Worm (Caenorhabditis elegans) whole organism, early embryonic: ENCODE data around the gene nmur-1.
A peak's percentile ranks its signal among the peaks of the same experiment; 100 is the strongest.

Experiments used
- B0310.2 ChIP-seq: sonication (generic microtip); optimal IDR thresholded peaks from 2 replicates; lab custom pipeline; 2016; ENCODE audit warnings: mild to moderate bottlenecking, missing genetic modification characterization, missing compliant biosample characterization
- F13C5.2 ChIP-seq: sonication (generic microtip); optimal IDR thresholded peaks from 2 replicates; lab custom pipeline; 2017; ENCODE audit warnings: mild to moderate bottlenecking, missing genetic modification characterization, inconsistent platforms, missing compliant biosample characterization
- aly-1 ChIP-seq: sonication (generic microtip); optimal IDR thresholded peaks from 2 replicates; lab custom pipeline; 2016; ENCODE audit warnings: missing genetic modification characterization, missing compliant biosample characterization
- ama-1 ChIP-seq: fragments of 150-350 bp; optimal IDR thresholded peaks from 2 replicates; lab custom pipeline; 2014
- ceh-13 ChIP-seq: fragments of 200-800 bp; sonication (Bioruptor generic); optimal IDR thresholded peaks from 2 replicates; lab custom pipeline; 2018; ENCODE audit warnings: mild to moderate bottlenecking, missing genetic modification characterization, missing compliant biosample characterization
- ceh-36 ChIP-seq: sonication (generic microtip); optimal IDR thresholded peaks from 2 replicates; lab custom pipeline; 2016; ENCODE audit warnings: missing genetic modification characterization, inconsistent platforms, missing compliant biosample characterization
- ets-7 ChIP-seq: sonication (generic microtip); optimal IDR thresholded peaks from 2 replicates; lab custom pipeline; 2016; ENCODE audit warnings: missing genotype, missing genetic modification characterization, missing compliant biosample characterization
- flt-1 ChIP-seq: fragments of 200-800 bp; sonication (Bioruptor generic); IDR thresholded peaks from 2 replicates; pipeline ENCODE4 v1.3.6; 2022; ENCODE audit warnings: missing genetic modification characterization, missing compliant biosample characterization
- hmbx-1 ChIP-seq: sonication (generic microtip); optimal IDR thresholded peaks from 2 replicates; lab custom pipeline; 2016; ENCODE audit warnings: mild to moderate bottlenecking, missing genetic modification characterization, missing compliant biosample characterization
- hmg-4 ChIP-seq: fragments of 200-800 bp; sonication (Bioruptor generic); optimal IDR thresholded peaks from 2 replicates; lab custom pipeline; 2018; ENCODE audit warnings: mild to moderate bottlenecking, missing genetic modification characterization, missing compliant biosample characterization
- hnd-1 ChIP-seq: sonication (generic microtip); optimal IDR thresholded peaks from 2 replicates; lab custom pipeline; 2016; ENCODE audit warnings: missing genetic modification characterization, missing compliant biosample characterization
- pes-1 ChIP-seq: fragments of 200-800 bp; sonication (Bioruptor generic); IDR thresholded peaks from 2 replicates; pipeline ENCODE4 v1.3.6; 2022; ENCODE audit warnings: missing genetic modification reagents, missing genetic modification characterization, missing compliant biosample characterization
- scrt-1 ChIP-seq: fragments of 200-800 bp; sonication (Bioruptor generic); IDR thresholded peaks from 2 replicates; pipeline ENCODE4 v1.3.6; 2022; ENCODE audit warnings: missing genetic modification characterization, missing compliant biosample characterization
- sea-1 ChIP-seq: fragments of 200-800 bp; sonication (Bioruptor generic); conservative IDR thresholded peaks from 2 replicates; pipeline ENCODE4 v1.3.6; 2022; ENCODE audit warnings: missing genetic modification characterization, missing compliant biosample characterization
- tbx-11 ChIP-seq: fragments of 200-800 bp; sonication (Bioruptor generic); IDR thresholded peaks from 2 replicates; pipeline ENCODE4 v1.3.6; 2022; ENCODE audit warnings: missing genetic modification characterization, missing compliant biosample characterization
- tbx-37 ChIP-seq: fragments of 200-800 bp; sonication (Bioruptor generic); conservative IDR thresholded peaks from 2 replicates; pipeline ENCODE4 v1.3.6; 2022; ENCODE audit warnings: missing genetic modification reagents, missing genetic modification characterization, missing compliant biosample characterization
- tra-4 ChIP-seq: sonication (generic microtip); optimal IDR thresholded peaks from 2 replicates; lab custom pipeline; 2017; ENCODE audit warnings: missing genetic modification characterization, missing compliant biosample characterization

nmur-1 gene

DNA sequence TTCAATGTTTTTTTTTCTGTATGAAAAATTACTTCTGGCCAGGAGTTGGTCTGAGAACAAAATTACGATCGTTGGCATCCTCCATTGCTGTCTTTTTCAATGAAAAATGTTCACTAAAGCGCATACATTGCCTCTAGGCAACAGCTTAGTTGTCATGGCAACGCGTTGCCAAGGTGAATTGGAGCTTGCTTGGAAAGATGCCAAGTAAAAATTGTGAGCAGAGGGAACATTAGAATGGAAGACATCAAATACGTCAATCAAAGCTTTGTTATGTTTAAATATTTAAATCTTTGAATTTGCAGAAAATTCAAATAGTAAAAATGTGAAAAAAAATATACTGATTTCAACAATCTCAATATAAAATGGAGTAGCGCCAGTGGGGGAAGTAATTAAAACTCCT, 40.7 kb upstream of the nmur-1 start, which contains the start of gene dylt-2:
Gene dylt-2, minus strand, starts transcription at position 101 of the 400 bp plus-strand sequence.
- TF ChIP-seq hmbx-1 (tag; lab: Kevin White, UChicago) (no peak), tbx-11 (GFP tag; lab: Robert Waterston, UW) (no peak), flt-1 (GFP tag; lab: Robert Waterston, UW) (no peak), aly-1 (no peak), F13C5.2 (tag; lab: Kevin White, UChicago) (no peak), sea-1 (no peak), ets-7 (tag; lab: Kevin White, UChicago) (no peak)

DNA sequence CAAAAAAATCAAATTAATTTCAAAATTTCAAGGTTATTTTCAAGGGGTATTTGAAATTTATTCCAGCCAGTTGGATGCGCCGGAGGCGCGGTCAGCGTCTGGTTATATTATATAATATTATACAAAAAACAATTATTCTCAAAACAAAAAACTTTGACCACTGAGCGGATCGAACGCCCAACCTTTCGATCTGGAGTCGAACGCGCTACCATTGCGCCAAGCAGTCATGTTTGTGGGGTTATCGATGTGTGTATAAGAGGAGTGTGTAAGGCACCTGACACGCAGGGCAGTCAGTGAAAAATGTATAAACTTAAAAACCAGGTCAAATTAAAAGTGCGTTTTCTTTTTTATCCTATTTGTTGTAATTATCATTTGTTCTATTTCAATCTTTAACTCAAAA, 36.7 kb upstream of the nmur-1 start:
- TF ChIP-seq aly-1 (no peak), hmg-4 (GFP tag; lab: Kevin White, UChicago) (peak; percentile 37), B0310.2 (tag; lab: Kevin White, UChicago) (no peak), ama-1 (no peak), pes-1 (GFP tag; lab: Robert Waterston, UW) (peak; percentile 87), sea-1 (0 out of 2 replicates have a peak, but pooled peaks have one; percentile 9), flt-1 (GFP tag; lab: Robert Waterston, UW) (peak; percentile 65; the same call in 1 of the 2 replicates), ceh-36 (tag; lab: Kevin White, UChicago) (peak; percentile 34), tra-4 (no peak), F13C5.2 (tag; lab: Kevin White, UChicago) (no peak), hnd-1 (tag; lab: Kevin White, UChicago) (peak; percentile 15), tbx-11 (GFP tag; lab: Robert Waterston, UW) (peak; percentile 86), ceh-13 (GFP tag; lab: Kevin White, UChicago) (no peak), ets-7 (tag; lab: Kevin White, UChicago) (no peak), tbx-37 (GFP tag; lab: Robert Waterston, UW) (peak; percentile 68; the same call in 1 of the 2 replicates), scrt-1 (GFP tag; lab: Robert Waterston, UW) (peak; percentile 78)

DNA sequence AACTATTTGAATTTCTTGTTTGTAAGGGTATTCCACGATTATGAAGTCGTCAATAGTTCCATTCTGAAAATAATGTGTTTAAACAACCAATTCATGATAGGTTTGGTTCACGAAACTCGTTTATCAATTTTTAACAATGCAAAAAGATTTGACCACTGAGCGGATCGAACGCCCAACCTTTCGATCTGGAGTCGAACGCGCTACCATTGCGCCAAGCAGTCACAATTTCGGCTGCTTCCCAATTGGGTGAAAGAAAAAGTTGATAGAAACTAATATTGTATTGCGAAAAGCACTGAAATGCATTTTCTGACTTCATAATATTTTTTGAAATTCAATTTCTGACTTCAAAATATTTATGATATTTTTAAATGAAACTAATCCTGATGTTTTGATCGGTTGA, 35.8 kb upstream of the nmur-1 start:
- TF ChIP-seq tbx-11 (GFP tag; lab: Robert Waterston, UW): no peak
- no peak for TF ChIP-seq ets-7 (tag; lab: Kevin White, UChicago)
- no peak for TF ChIP-seq hmg-4 (GFP tag; lab: Kevin White, UChicago)
- no peak for TF ChIP-seq pes-1 (GFP tag; lab: Robert Waterston, UW)
- no peak for TF ChIP-seq tbx-37 (GFP tag; lab: Robert Waterston, UW)
- no peak for TF ChIP-seq B0310.2 (tag; lab: Kevin White, UChicago)

DNA sequence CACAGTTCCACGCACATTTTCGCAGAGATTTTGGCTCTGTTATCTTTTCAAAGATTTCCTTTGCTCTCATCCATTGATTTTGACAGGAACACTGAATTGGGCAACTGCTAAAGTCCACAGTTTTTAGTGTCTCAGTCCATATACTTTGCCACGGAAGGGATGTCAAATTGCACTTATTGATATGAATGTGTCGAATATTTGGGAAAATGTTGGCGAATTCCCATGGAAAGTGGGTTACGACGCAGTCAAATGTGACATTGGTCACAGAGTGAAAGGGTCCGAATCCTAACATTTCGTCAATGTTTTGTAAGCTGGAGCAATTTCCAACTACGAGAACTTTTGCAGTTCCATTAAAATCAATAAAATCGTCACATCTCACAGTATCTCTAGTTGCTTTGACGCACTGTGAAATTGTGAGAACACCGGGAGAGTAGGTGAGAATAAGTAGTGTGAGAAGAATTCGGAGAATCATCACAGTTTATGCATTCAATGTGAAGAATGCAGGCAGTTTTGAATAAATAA, 30.2 kb upstream of the nmur-1 start, which contains the start of gene trk-1:
Gene trk-1, minus strand, starts transcription at position 472 of the 522 bp plus-strand sequence.
- no peak for TF ChIP-seq flt-1 (GFP tag; lab: Robert Waterston, UW)
- no peak for TF ChIP-seq pes-1 (GFP tag; lab: Robert Waterston, UW)
- no peak for TF ChIP-seq ets-7 (tag; lab: Kevin White, UChicago)
- TF ChIP-seq aly-1: no peak
- TF ChIP-seq ama-1: no peak
- TF ChIP-seq scrt-1 (GFP tag; lab: Robert Waterston, UW): no peak
- TF ChIP-seq B0310.2 (tag; lab: Kevin White, UChicago): no peak
- no peak for TF ChIP-seq ceh-36 (tag; lab: Kevin White, UChicago)
- TF ChIP-seq hnd-1 (tag; lab: Kevin White, UChicago): no peak
- no peak for TF ChIP-seq tbx-11 (GFP tag; lab: Robert Waterston, UW)
- TF ChIP-seq tra-4: no peak
- TF ChIP-seq tbx-37 (GFP tag; lab: Robert Waterston, UW): no peak
- no peak for TF ChIP-seq hmbx-1 (tag; lab: Kevin White, UChicago)

DNA sequence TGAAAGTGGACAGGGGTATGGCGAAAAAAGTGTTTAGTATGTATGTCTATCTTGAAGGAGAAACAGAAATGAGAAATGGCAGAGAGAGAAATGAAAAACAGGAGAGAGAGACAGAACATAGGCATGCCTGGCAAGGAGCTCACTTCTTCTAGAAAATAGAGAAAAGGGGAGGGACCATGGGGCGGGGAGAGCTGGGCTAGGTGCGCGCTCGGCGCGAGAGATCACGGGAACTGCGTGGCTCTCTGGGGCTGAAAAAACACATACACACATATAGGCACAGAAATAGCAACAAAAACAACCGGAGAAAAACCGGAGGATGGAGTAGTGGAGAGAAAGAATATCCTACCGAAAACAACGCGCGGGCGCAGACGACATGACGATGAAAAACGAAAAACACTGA, 28.8 kb upstream of the nmur-1 start:
- no peak for TF ChIP-seq tbx-37 (GFP tag; lab: Robert Waterston, UW)
- no peak for TF ChIP-seq pes-1 (GFP tag; lab: Robert Waterston, UW)
- TF ChIP-seq tbx-11 (GFP tag; lab: Robert Waterston, UW): no peak
- TF ChIP-seq tra-4: no peak
- TF ChIP-seq ets-7 (tag; lab: Kevin White, UChicago): no peak
- no peak for TF ChIP-seq ama-1
- TF ChIP-seq hmbx-1 (tag; lab: Kevin White, UChicago): no peak
- no peak for TF ChIP-seq flt-1 (GFP tag; lab: Robert Waterston, UW)
- no peak for TF ChIP-seq hnd-1 (tag; lab: Kevin White, UChicago)
- no peak for TF ChIP-seq ceh-13 (GFP tag; lab: Kevin White, UChicago)
- no peak for TF ChIP-seq aly-1
- no peak for TF ChIP-seq scrt-1 (GFP tag; lab: Robert Waterston, UW)
- TF ChIP-seq ceh-36 (tag; lab: Kevin White, UChicago): no peak
- no peak for TF ChIP-seq B0310.2 (tag; lab: Kevin White, UChicago)
- no peak for TF ChIP-seq F13C5.2 (tag; lab: Kevin White, UChicago)
- no peak for TF ChIP-seq sea-1
- no peak for TF ChIP-seq hmg-4 (GFP tag; lab: Kevin White, UChicago)

DNA sequence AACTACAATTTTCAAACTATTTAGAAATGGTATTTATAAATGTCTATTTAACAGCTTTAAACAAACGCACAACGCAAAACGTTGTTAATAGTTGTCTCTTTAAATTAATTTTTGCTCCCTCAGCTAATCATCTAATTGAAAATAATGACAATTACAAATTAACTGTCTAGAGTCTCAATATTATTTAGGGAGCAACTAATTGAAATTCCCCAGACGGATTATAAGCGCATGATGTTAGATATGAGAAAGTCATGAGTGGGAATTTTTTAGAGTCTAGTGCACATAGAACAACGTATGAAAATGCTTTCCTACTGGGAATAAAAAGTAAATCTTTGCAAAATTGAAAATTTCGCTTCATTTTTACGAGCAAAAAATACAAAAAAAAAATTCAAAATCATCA, 27.8 kb upstream of the nmur-1 start:
- TF ChIP-seq ets-7 (tag; lab: Kevin White, UChicago) (no peak), aly-1 (no peak), tra-4 (no peak)

DNA sequence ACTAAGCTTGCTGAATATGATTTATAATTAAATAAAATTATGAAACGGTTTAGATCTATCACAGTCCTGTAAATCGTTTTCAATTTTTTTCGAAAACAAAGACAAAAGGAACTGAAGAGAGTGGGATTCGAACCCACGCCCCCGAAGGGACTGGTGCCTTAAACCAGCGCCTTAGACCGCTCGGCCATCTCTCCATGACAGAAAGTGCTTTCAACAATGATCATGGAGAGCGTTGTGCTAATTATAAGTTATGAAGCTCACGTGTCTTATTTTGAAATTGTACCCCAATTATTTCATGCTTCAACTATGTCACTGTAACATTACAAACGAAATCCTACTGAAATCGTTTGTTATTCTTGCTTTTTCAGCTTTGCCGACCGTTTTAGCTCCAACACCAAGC, 25.0 kb upstream of the nmur-1 start:
- no peak for TF ChIP-seq pes-1 (GFP tag; lab: Robert Waterston, UW)
- TF ChIP-seq F13C5.2 (tag; lab: Kevin White, UChicago): no peak
- no peak for TF ChIP-seq sea-1
- TF ChIP-seq ama-1: no peak
- no peak for TF ChIP-seq ceh-36 (tag; lab: Kevin White, UChicago)
- no peak for TF ChIP-seq scrt-1 (GFP tag; lab: Robert Waterston, UW)
- no peak for TF ChIP-seq hmg-4 (GFP tag; lab: Kevin White, UChicago)
- no peak for TF ChIP-seq ceh-13 (GFP tag; lab: Kevin White, UChicago)
- no peak for TF ChIP-seq hnd-1 (tag; lab: Kevin White, UChicago)
- TF ChIP-seq aly-1: no peak
- TF ChIP-seq tbx-11 (GFP tag; lab: Robert Waterston, UW): no peak
- TF ChIP-seq ets-7 (tag; lab: Kevin White, UChicago): no peak
- TF ChIP-seq tra-4: no peak
- no peak for TF ChIP-seq flt-1 (GFP tag; lab: Robert Waterston, UW)
- TF ChIP-seq B0310.2 (tag; lab: Kevin White, UChicago): no peak
